Worm (Caenorhabditis elegans) whole organism, young adult: ENCODE measurements around the gene nhr-219.

Source experiments
- Y95B8A.8 ChIP-seq: fragments of 200-800 bp; sonication (Bioruptor generic); IDR thresholded peaks from 2 replicates; pipeline ENCODE4 v1.3.6; 2022; ENCODE audit warnings: missing genetic modification reagents, missing genetic modification characterization, missing compliant biosample characterization
- cebp-1 ChIP-seq, 2 experiments: fragments of 200-800 bp in 1 of 2; sonication (Bioruptor generic) in 1 of 2; sonication (generic microtip) in 1 of 2; IDR thresholded peaks in 1 of 2; optimal IDR thresholded peaks in 1 of 2; 2 replicates each; pipeline versions ENCODE4 v1.3.6 to Lab custom; 2017 to 2022; ENCODE audit warnings: missing compliant biosample characterization in 2 of 2, missing genetic modification characterization in 2 of 2, mild to moderate bottlenecking in 1 of 2, missing genetic modification reagents in 1 of 2, moderate library complexity in 1 of 2
- ekl-4 ChIP-seq: fragments of 200-800 bp; sonication (Bioruptor generic); IDR thresholded peaks from 2 replicates; pipeline ENCODE4 v1.3.6; 2022; ENCODE audit warnings: missing genetic modification reagents, missing genetic modification characterization, missing compliant biosample characterization
- nhr-179 ChIP-seq: sonication (generic microtip); optimal IDR thresholded peaks from 2 replicates; lab custom pipeline; 2016; ENCODE audit warnings: mild to moderate bottlenecking, missing genetic modification characterization, missing compliant biosample characterization
- ztf-26 ChIP-seq: sonication (generic microtip); optimal IDR thresholded peaks from 2 replicates; lab custom pipeline; 2017; ENCODE audit warnings: missing genetic modification characterization, missing compliant biosample characterization

nhr-219 gene

DNA sequence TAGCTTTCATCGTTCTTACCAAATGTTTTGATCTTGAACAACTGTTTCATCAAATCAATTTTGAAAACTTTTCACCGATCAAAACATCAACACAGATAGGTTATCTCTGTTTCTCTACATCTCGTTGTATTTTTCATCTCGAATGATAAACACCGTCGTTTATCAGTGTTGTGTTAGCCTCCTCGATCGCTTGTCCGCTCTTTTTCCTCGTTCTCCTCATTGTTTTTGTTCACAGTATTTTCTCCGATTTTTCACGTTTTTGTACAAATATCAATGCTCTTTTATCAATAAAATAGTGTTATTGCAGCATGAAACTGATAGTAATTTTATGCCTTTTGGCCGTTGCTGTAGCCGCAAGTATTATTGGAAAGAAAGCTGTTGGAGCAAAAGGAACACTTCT, 43.2 kb downstream of the nhr-219 start, which contains the start of gene ttr-47:
Gene ttr-47 (plus strand): TSS at position 308 of the 400 bp plus-strand sequence.
- TF ChIP-seq cebp-1 (GFP tag; IDR thresholded peaks at IDR 0.05; lab: Robert Waterston, UW), result no peak
- no peak for TF ChIP-seq cebp-1 (tag; optimal IDR thresholded peaks at IDR 0.05; lab: Kevin White, UChicago)
- TF ChIP-seq Y95B8A.8, result no peak
- no peak for TF ChIP-seq ztf-26 (tag; lab: Kevin White, UChicago)
- no peak for TF ChIP-seq ekl-4 (GFP tag; lab: Robert Waterston, UW)
- TF ChIP-seq nhr-179, result no peak
